Fruit fly (Drosophila melanogaster): Measurements from ENCODE around the gene CtIP.
A peak's percentile ranks its signal among the peaks of the same experiment; 100 is the strongest.

Gene CtIP

dm6 chr3L:20441632-20442469 lies 5.8 kb downstream of the CtIP start, which contains the start of gene CG5910 (continued):
- TF ChIP-seq CG1529 (GFP tag; optimal IDR thresholded peaks at IDR 0.05) (peak; percentile 68), lilli (GFP tag; optimal IDR thresholded peaks at IDR 0.05) (peak; percentile 63), CG1792 (GFP tag; optimal IDR thresholded peaks at IDR 0.05) (no peak), CG16815 (GFP tag; optimal IDR thresholded peaks at IDR 0.05) (peak; percentile 81), Max (GFP tag; optimal IDR thresholded peaks at IDR 0.05) (peak; percentile 77), Xrp1 (GFP tag; IDR thresholded peaks at IDR 0.05) (peak; percentile 84), YL-1 (GFP tag; optimal IDR thresholded peaks at IDR 0.05) (peak; percentile 64), CG10147 (GFP tag; optimal IDR thresholded peaks at IDR 0.05) (peak; percentile 96), Rx (GFP tag; IDR thresholded peaks at IDR 0.05) (0 out of 2 replicates have a peak, but pooled peaks have one; percentile 31), CG6254 (GFP tag; optimal IDR thresholded peaks at IDR 0.05) (peak; percentile 87), B-H2 (GFP tag; optimal IDR thresholded peaks at IDR 0.05) (peak; percentile 78), stc (GFP tag; IDR thresholded peaks at IDR 0.05) (peak; percentile 78), grn (GFP tag; optimal IDR thresholded peaks at IDR 0.05) (no peak), NC2β (GFP tag; optimal IDR thresholded peaks at IDR 0.05) (no peak), seq (GFP tag; IDR thresholded peaks at IDR 0.05) (peak; percentile 79), CG42726 (GFP tag; IDR thresholded peaks at IDR 0.05; ENCODE audit: partially characterized antibody) (no peak), CG17361 (GFP tag; IDR thresholded peaks at IDR 0.05) (peak; percentile 97), corto (GFP tag; optimal IDR thresholded peaks at IDR 0.05) (no peak), Dref (GFP tag; IDR thresholded peaks at IDR 0.05) (no peak), wor (GFP tag; IDR thresholded peaks at IDR 0.05) (peak; percentile 72), Abd-B (GFP tag; optimal IDR thresholded peaks at IDR 0.05) (peak; percentile 89), Hey (tag; optimal IDR thresholded peaks at IDR 0.05) (no peak), pita (GFP tag; optimal IDR thresholded peaks at IDR 0.05) (no peak), dan (GFP tag; IDR thresholded peaks at IDR 0.05) (no peak), fd3F (GFP tag; optimal IDR thresholded peaks at IDR 0.05) (peak; percentile 79), ftz-f1 (GFP tag; optimal IDR thresholded peaks at IDR 0.05) (no peak), toy (GFP tag; IDR thresholded peaks at IDR 0.05) (peak; percentile 36; the same call in 1 of the 2 replicates), Doc2 (GFP tag; IDR thresholded peaks at IDR 0.05) (no peak), tio (GFP tag; optimal IDR thresholded peaks at IDR 0.05) (no peak), CG5180 (GFP tag; optimal IDR thresholded peaks at IDR 0.05) (peak; percentile 78), CG13894 (tag; optimal IDR thresholded peaks at IDR 0.05) (peak; percentile 87), dati (GFP tag; IDR thresholded peaks at IDR 0.05) (no peak), crc (GFP tag; optimal IDR thresholded peaks at IDR 0.05) (no peak), CG15011 (GFP tag; optimal IDR thresholded peaks at IDR 0.05) (peak; percentile 79), zf30C (GFP tag; optimal IDR thresholded peaks at IDR 0.05) (peak; percentile 87), ara (GFP tag; IDR thresholded peaks at IDR 0.05) (0 out of 2 replicates have a peak, but pooled peaks have one; percentile 33), Ets97D (GFP tag; optimal IDR thresholded peaks at IDR 0.05) (no peak), HLH54F (GFP tag; optimal IDR thresholded peaks at IDR 0.05) (peak; percentile 21), Atf-2 (GFP tag; optimal IDR thresholded peaks at IDR 0.05) (peak; percentile 3), dpn (GFP tag; optimal IDR thresholded peaks at IDR 0.05) (peak; percentile 46 to 85), zfh1 (GFP tag; IDR thresholded peaks at IDR 0.05) (peak; percentile 70), CG1832 (GFP tag; optimal IDR thresholded peaks at IDR 0.05) (no peak), Chrac-16 (GFP tag; optimal IDR thresholded peaks at IDR 0.05) (peak; percentile 78), gro (GFP tag; optimal IDR thresholded peaks at IDR 0.05) (no peak), crp (GFP tag; optimal IDR thresholded peaks at IDR 0.05) (peak in 1 of 2 experiments; percentile 38), pb (GFP tag; optimal IDR thresholded peaks at IDR 0.05) (no peak), btn (GFP tag; optimal IDR thresholded peaks at IDR 0.05) (no peak), CG3726 (GFP tag; IDR thresholded peaks at IDR 0.05) (peak; percentile 68; the same call in 2 of the 3 replicates), HLHmδ (GFP tag; optimal IDR thresholded peaks at IDR 0.05) (no peak)
